Worm (Caenorhabditis elegans) whole organism, L4 larva: Measurements from ENCODE around the gene nfm-1.

Experiments
- F10B5.3 ChIP-seq: sonication (generic microtip); optimal IDR thresholded peaks from 2 replicates; lab custom pipeline; 2016; ENCODE audit warnings: mild to moderate bottlenecking, missing genetic modification characterization, missing compliant biosample characterization
- F26F4.8 ChIP-seq: fragments of 200-800 bp; sonication (Bioruptor generic); conservative IDR thresholded peaks from 2 replicates; pipeline ENCODE4 v1.3.6; 2022; ENCODE audit warnings: missing genetic modification characterization, missing compliant biosample characterization
- F37D6.2 ChIP-seq: sonication (generic microtip); optimal IDR thresholded peaks from 2 replicates; lab custom pipeline; 2016; ENCODE audit warnings: mild to moderate bottlenecking, missing genetic modification characterization, missing compliant biosample characterization
- T20F7.1 ChIP-seq: fragments of 200-800 bp; sonication (Bioruptor generic); optimal IDR thresholded peaks from 2 replicates; lab custom pipeline; 2018; ENCODE audit warnings: mild to moderate bottlenecking, missing genetic modification characterization, missing compliant biosample characterization
- Y48G9A.11 ChIP-seq: fragments of 200-800 bp; sonication (Bioruptor generic); IDR thresholded peaks from 2 replicates; pipeline ENCODE4 v1.3.6; 2022; ENCODE audit warnings: missing genetic modification reagents, missing genetic modification characterization, missing compliant biosample characterization
- Y5F2A.4 ChIP-seq: fragments of 200-800 bp; sonication (Bioruptor generic); optimal IDR thresholded peaks from 2 replicates; lab custom pipeline; 2018; ENCODE audit warnings: mild to moderate bottlenecking, missing genetic modification characterization, missing compliant biosample characterization
- ZK546.5 ChIP-seq, 2 experiments: sonication (generic microtip); optimal IDR thresholded peaks; 2 replicates each; lab custom pipeline; 2017; ENCODE audit warnings: missing biosample characterization in 2 of 2, missing genetic modification characterization in 2 of 2
- aha-1 ChIP-seq: fragments of 150-350 bp; peaks from one replicate; lab custom pipeline; 2014; ENCODE audit warnings: missing biosample characterization, missing genetic modification characterization
- ama-1 ChIP-seq: fragments of 150-350 bp; optimal IDR thresholded peaks from 2 replicates; lab custom pipeline; 2014; ENCODE audit warnings: inconsistent platforms, mixed read lengths
- arid-1 ChIP-seq: fragments of 200-800 bp; sonication (Bioruptor generic); conservative IDR thresholded peaks from 2 replicates; pipeline ENCODE4 v1.3.6; 2022; ENCODE audit warnings: missing genetic modification reagents, missing genetic modification characterization, missing compliant biosample characterization
- attf-4 ChIP-seq: sonication (generic microtip); optimal IDR thresholded peaks from 3 replicates; lab custom pipeline; 2017; ENCODE audit warnings: missing biosample characterization, missing genetic modification characterization
- ceh-20 ChIP-seq: fragments of 200-800 bp; sonication (Bioruptor generic); IDR thresholded peaks from 2 replicates; pipeline ENCODE4 v1.3.6; 2022; ENCODE audit warnings: missing genetic modification reagents, missing genetic modification characterization, missing compliant biosample characterization
- ceh-28 ChIP-seq: fragments of 150-350 bp; optimal IDR thresholded peaks from 2 replicates; lab custom pipeline; 2014; ENCODE audit warnings: missing biosample characterization, missing genetic modification reagents, missing genetic modification characterization
- ceh-32 ChIP-seq: sonication (generic microtip); optimal IDR thresholded peaks from 2 replicates; lab custom pipeline; 2016; ENCODE audit warnings: mild to moderate bottlenecking, missing genetic modification characterization, missing compliant biosample characterization; ENCODE audit not compliant: poor library complexity
- ceh-62 ChIP-seq: sonication (generic microtip); optimal IDR thresholded peaks from 2 replicates; lab custom pipeline; 2017; ENCODE audit warnings: missing biosample characterization, missing genetic modification characterization
- ceh-82 ChIP-seq: sonication (generic microtip); optimal IDR thresholded peaks from 2 replicates; lab custom pipeline; 2017; ENCODE audit warnings: missing biosample characterization, missing genetic modification characterization
- ces-1 ChIP-seq: fragments of 150-350 bp; sonication (generic microtip); optimal IDR thresholded peaks from 4 replicates; lab custom pipeline; 2014; ENCODE audit warnings: missing biosample characterization, missing genetic modification reagents, missing genetic modification characterization
- cey-2 ChIP-seq: sonication (generic microtip); optimal IDR thresholded peaks from 3 replicates; lab custom pipeline; 2017; ENCODE audit warnings: missing genetic modification characterization, mild to moderate bottlenecking, missing compliant biosample characterization, antibody characterized with exemption, borderline replicate concordance; ENCODE audit not compliant: insufficient read depth
- ctbp-1 ChIP-seq: fragments of 200-800 bp; sonication (Bioruptor generic); IDR thresholded peaks from 2 replicates; pipeline ENCODE4 v1.3.6; 2022; ENCODE audit warnings: missing genetic modification reagents, missing genetic modification characterization, missing compliant biosample characterization
- daf-16 ChIP-seq, 3 experiments: sonication (generic microtip); optimal IDR thresholded peaks; 2 replicates each; lab custom pipeline; 2016 to 2017; ENCODE audit warnings: missing genetic modification characterization in 3 of 3, missing genetic modification reagents in 3 of 3, mild to moderate bottlenecking in 2 of 3, missing compliant biosample characterization in 2 of 3, missing biosample characterization in 1 of 3, moderate library complexity in 1 of 3
- daf-19 ChIP-seq: fragments of 200-800 bp; sonication (Bioruptor generic); conservative IDR thresholded peaks from 2 replicates; pipeline ENCODE4 v1.3.6; 2022; ENCODE audit warnings: missing genetic modification characterization, missing compliant biosample characterization
- dmd-6 ChIP-seq: fragments of 200-800 bp; sonication (Bioruptor generic); IDR thresholded peaks from 2 replicates; pipeline ENCODE4 v1.3.6; 2022; ENCODE audit warnings: missing genetic modification reagents, missing genetic modification characterization, missing compliant biosample characterization
- fos-1 ChIP-seq: fragments of 150-350 bp; optimal IDR thresholded peaks from 2 replicates; lab custom pipeline; 2014; ENCODE audit warnings: missing biosample characterization, missing genetic modification characterization
- hlh-30 ChIP-seq: sonication (generic microtip); optimal IDR thresholded peaks from 2 replicates; lab custom pipeline; 2017; ENCODE audit warnings: antibody characterized with exemption, mild to moderate bottlenecking, missing genetic modification characterization, missing compliant biosample characterization; ENCODE audit not compliant: insufficient read depth
- jun-1 ChIP-seq: fragments of 150-350 bp; optimal IDR thresholded peaks from 2 replicates; lab custom pipeline; 2014; ENCODE audit warnings: missing biosample characterization, missing genetic modification reagents, missing genetic modification characterization
- lin-13 ChIP-seq: fragments of 150-350 bp; optimal IDR thresholded peaks from 2 replicates; lab custom pipeline; 2014; ENCODE audit warnings: missing biosample characterization, missing genetic modification reagents, missing genetic modification characterization
- lin-15B ChIP-seq: fragments of 150-350 bp; sonication (generic microtip); optimal IDR thresholded peaks from 3 replicates; lab custom pipeline; 2014; ENCODE audit warnings: missing biosample characterization, missing genetic modification characterization
- lin-29 ChIP-seq: fragments of 200-800 bp; sonication (Bioruptor generic); IDR thresholded peaks from 2 replicates; pipeline ENCODE4 v1.3.6; 2022; ENCODE audit warnings: missing genetic modification reagents, missing genetic modification characterization, missing compliant biosample characterization
- lin-38 ChIP-seq: fragments of 200-800 bp; sonication (Bioruptor generic); IDR thresholded peaks from 2 replicates; pipeline ENCODE4 v1.3.6; 2022; ENCODE audit warnings: missing genetic modification reagents, missing genetic modification characterization, missing compliant biosample characterization
- lsy-2 ChIP-seq, 2 experiments: fragments of 150-350 bp in 1 of 2; sonication (generic microtip) in 1 of 2; optimal IDR thresholded peaks; 2 replicates each; lab custom pipeline; 2014 to 2017; ENCODE audit warnings: missing biosample characterization in 2 of 2, missing genetic modification characterization in 2 of 2
- madf-5 ChIP-seq, 2 experiments: fragments of 200-800 bp; sonication (Bioruptor generic); IDR thresholded peaks; 2 replicates each; pipeline ENCODE4 v1.3.6; 2022; ENCODE audit warnings: missing compliant biosample characterization in 2 of 2, missing genetic modification characterization in 2 of 2
- madf-9 ChIP-seq: fragments of 200-800 bp; sonication (Bioruptor generic); conservative IDR thresholded peaks from 2 replicates; pipeline ENCODE4 v1.3.6; 2022; ENCODE audit warnings: missing genetic modification reagents, missing genetic modification characterization, missing compliant biosample characterization
- mdl-1 ChIP-seq, 2 experiments: fragments of 150-350 bp in 1 of 2; sonication (generic microtip) in 1 of 2; optimal IDR thresholded peaks; 2 replicates each; lab custom pipeline; 2014 to 2017; ENCODE audit warnings: missing biosample characterization in 2 of 2, missing genetic modification characterization in 2 of 2
- mdt-29 ChIP-seq: fragments of 200-800 bp; sonication (Bioruptor generic); IDR thresholded peaks from 2 replicates; pipeline ENCODE4 v1.3.6; 2022; ENCODE audit warnings: missing genetic modification reagents, missing genetic modification characterization, missing compliant biosample characterization
- nhr-10 ChIP-seq: fragments of 150-350 bp; optimal IDR thresholded peaks from 2 replicates; lab custom pipeline; 2014; ENCODE audit warnings: missing biosample characterization, missing genetic modification characterization
- nhr-102 ChIP-seq: sonication (generic microtip); optimal IDR thresholded peaks from 2 replicates; lab custom pipeline; 2016; ENCODE audit warnings: mild to moderate bottlenecking, missing genetic modification characterization, moderate library complexity, missing compliant biosample characterization
- nhr-11 ChIP-seq: fragments of 150-350 bp; optimal IDR thresholded peaks from 2 replicates; lab custom pipeline; 2014; ENCODE audit warnings: missing biosample characterization, missing genetic modification characterization
- nhr-237 ChIP-seq: sonication (generic microtip); optimal IDR thresholded peaks from 2 replicates; lab custom pipeline; 2017; ENCODE audit warnings: missing biosample characterization, missing genetic modification characterization
- nhr-28 ChIP-seq: fragments of 150-350 bp; optimal IDR thresholded peaks from 2 replicates; lab custom pipeline; 2014; ENCODE audit warnings: missing biosample characterization, missing genetic modification characterization
- nhr-42 ChIP-seq: fragments of 200-800 bp; sonication (Bioruptor generic); IDR thresholded peaks from 2 replicates; pipeline ENCODE4 v1.3.6; 2022; ENCODE audit warnings: missing genetic modification characterization, missing compliant biosample characterization
- nhr-48 ChIP-seq: sonication (generic microtip); optimal IDR thresholded peaks from 2 replicates; lab custom pipeline; 2016; ENCODE audit warnings: mild to moderate bottlenecking, missing genetic modification characterization, missing compliant biosample characterization
- pha-4 ChIP-seq, 2 experiments: fragments of 150-350 bp in 1 of 2; fragments of 200-800 bp in 1 of 2; sonication (Bioruptor generic) in 1 of 2; IDR thresholded peaks in 1 of 2; optimal IDR thresholded peaks in 1 of 2; 2 replicates each; pipeline versions ENCODE4 v1.3.6 to Lab custom; 2014 to 2022; ENCODE audit warnings: missing genetic modification characterization in 2 of 2, missing genetic modification reagents in 2 of 2, missing biosample characterization in 1 of 2, missing compliant biosample characterization in 1 of 2
- saeg-2 ChIP-seq: fragments of 200-800 bp; sonication (Bioruptor generic); IDR thresholded peaks from 2 replicates; pipeline ENCODE4 v1.3.6; 2022; ENCODE audit warnings: missing genetic modification reagents, missing genetic modification characterization, missing compliant biosample characterization
- snpc-1.2 ChIP-seq: fragments of 200-800 bp; sonication (Bioruptor generic); IDR thresholded peaks from 2 replicates; pipeline ENCODE4 v1.3.6; 2022; ENCODE audit warnings: missing genetic modification reagents, missing genetic modification characterization, missing compliant biosample characterization
- snpc-4 ChIP-seq: fragments of 150-350 bp; optimal IDR thresholded peaks from 2 replicates; lab custom pipeline; 2014; ENCODE audit warnings: missing biosample characterization, missing genetic modification characterization
- zag-1 ChIP-seq: fragments of 150-350 bp; optimal IDR thresholded peaks from 2 replicates; lab custom pipeline; 2014; ENCODE audit warnings: missing biosample characterization, missing genetic modification characterization
- zfp-3 ChIP-seq: fragments of 200-800 bp; sonication (Bioruptor generic); conservative IDR thresholded peaks from 2 replicates; pipeline ENCODE4 v1.3.6; 2022; ENCODE audit warnings: missing genetic modification reagents, missing genetic modification characterization, missing compliant biosample characterization
- zip-2 ChIP-seq: fragments of 150-350 bp; optimal IDR thresholded peaks from 2 replicates; lab custom pipeline; 2014; ENCODE audit warnings: missing biosample characterization, missing genetic modification characterization
- ztf-11 ChIP-seq: fragments of 150-350 bp; optimal IDR thresholded peaks from 2 replicates; lab custom pipeline; 2014; ENCODE audit warnings: missing biosample characterization, missing genetic modification characterization

The nfm-1 gene

ce11 chrIII:6168497-6169227 is 9.4 kb downstream of the nfm-1 start, which contains the start of gene efk-1 (continued):
- TF ChIP-seq lsy-2 (tag; optimal IDR thresholded peaks at IDR 0.05; lab: Kevin White, UChicago), result peak in 1 of 2 experiments; percentile 34
- TF ChIP-seq F26F4.8 (GFP tag; lab: Robert Waterston, UW), result no peak
- no peak for TF ChIP-seq zfp-3 (GFP tag; lab: Robert Waterston, UW)
- TF ChIP-seq ztf-11 (tag; lab: Kevin White, UChicago), result no peak
- TF ChIP-seq ces-1 (GFP tag; lab: Kevin White, UChicago), result no peak
- TF ChIP-seq ZK546.5 (tag; optimal IDR thresholded peaks at IDR 0.05; lab: Kevin White, UChicago), result no peak
- no peak for TF ChIP-seq nhr-102 (tag; lab: Kevin White, UChicago)
- TF ChIP-seq ceh-82 (tag; lab: Kevin White, UChicago), result no peak
- no peak for TF ChIP-seq Y5F2A.4 (GFP tag; lab: Kevin White, UChicago)
- peak; percentile 20 for TF ChIP-seq nhr-11 (tag; lab: Kevin White, UChicago)
- TF ChIP-seq snpc-4 (tag; lab: Kevin White, UChicago), result no peak
- no peak for TF ChIP-seq attf-4 (tag; lab: Kevin White, UChicago)
- TF ChIP-seq snpc-1.2 (GFP tag; lab: Robert Waterston, UW), result no peak
- no peak for TF ChIP-seq lin-29
- no peak for TF ChIP-seq T20F7.1 (GFP tag; lab: Kevin White, UChicago)
- TF ChIP-seq zag-1 (tag; lab: Kevin White, UChicago), result no peak
- peak; percentile 94 for TF ChIP-seq aha-1
- peak; percentile 6 for TF ChIP-seq ama-1 (lab: Kevin White, UChicago)
- TF ChIP-seq madf-5 (GFP tag; IDR thresholded peaks at IDR 0.05; lab: Robert Waterston, UW), result no peak
- TF ChIP-seq ceh-32 (tag; lab: Kevin White, UChicago), result no peak
- TF ChIP-seq lin-15B, result no peak
- TF ChIP-seq mdt-29 (GFP tag; lab: Robert Waterston, UW), result 0 out of 2 replicates have a peak, but pooled peaks have one; percentile 22
- TF ChIP-seq ceh-28 (tag; lab: Kevin White, UChicago), result no peak
- no peak for TF ChIP-seq ceh-20 (GFP tag; lab: Robert Waterston, UW)
- no peak for TF ChIP-seq arid-1 (GFP tag; lab: Robert Waterston, UW)
- no peak for TF ChIP-seq nhr-237 (tag; lab: Kevin White, UChicago)
- TF ChIP-seq nhr-28, result peak; percentile 42
- TF ChIP-seq zip-2, result no peak
- TF ChIP-seq Y48G9A.11, result no peak
- peak in 1 of 2 experiments; percentile 37 for TF ChIP-seq mdl-1 (tag; optimal IDR thresholded peaks at IDR 0.05; lab: Kevin White, UChicago)
- TF ChIP-seq dmd-6, result peak; percentile 33; the same call in 1 of the 2 replicates
- no peak for TF ChIP-seq F37D6.2 (tag; lab: Kevin White, UChicago)
- no peak for TF ChIP-seq ctbp-1 (GFP tag; lab: Robert Waterston, UW)
- no peak for TF ChIP-seq daf-19 (GFP tag; lab: Robert Waterston, UW)
- no peak for TF ChIP-seq nhr-48 (tag; lab: Kevin White, UChicago)
- TF ChIP-seq hlh-30, result peak; percentile 82
- TF ChIP-seq cey-2 (tag; lab: Kevin White, UChicago), result no peak
- no peak for TF ChIP-seq lin-38 (GFP tag; lab: Robert Waterston, UW)

DNA sequence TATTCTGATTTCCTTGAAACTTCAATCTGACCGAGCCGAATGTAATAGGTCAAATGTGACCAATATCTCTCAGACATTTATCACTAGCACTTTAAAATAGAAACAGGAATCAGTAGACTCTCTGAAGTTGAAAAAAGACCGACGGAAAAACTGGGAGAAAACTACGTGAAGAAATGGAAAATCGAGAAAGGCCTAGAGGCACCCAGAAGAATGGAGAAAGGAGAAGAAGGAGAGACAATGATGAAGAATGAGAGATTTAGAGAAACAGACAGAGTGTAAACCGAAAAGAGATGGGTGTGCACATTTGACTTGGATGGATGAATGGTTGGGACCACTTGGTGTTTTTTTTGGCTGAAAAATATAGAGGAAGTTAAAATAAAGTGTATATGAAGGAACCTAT is 10.8 kb downstream of the nfm-1 start:
- TF ChIP-seq saeg-2 (GFP tag; lab: Robert Waterston, UW), result no peak
- TF ChIP-seq ceh-62, result no peak
- no peak for TF ChIP-seq Y5F2A.4 (GFP tag; lab: Kevin White, UChicago)
- no peak for TF ChIP-seq dmd-6
- TF ChIP-seq nhr-42 (GFP tag; lab: Robert Waterston, UW), result no peak
- peak in 1 of 2 experiments; percentile 76 for TF ChIP-seq daf-16 (GFP tag; optimal IDR thresholded peaks at IDR 0.05; lab: Kevin White, UChicago)
- peak; percentile 19 for TF ChIP-seq daf-16 (tag; optimal IDR thresholded peaks at IDR 0.05; lab: Kevin White, UChicago)
- no peak for TF ChIP-seq snpc-1.2 (GFP tag; lab: Robert Waterston, UW)
- no peak for TF ChIP-seq nhr-10 (tag; lab: Kevin White, UChicago)
- TF ChIP-seq nhr-28, result peak; percentile 65
- TF ChIP-seq jun-1, result no peak
- no peak for TF ChIP-seq F10B5.3 (tag; lab: Kevin White, UChicago)
- no peak for TF ChIP-seq fos-1 (tag; lab: Kevin White, UChicago)
- no peak; the same call in 1 of the 2 replicates for TF ChIP-seq pha-4 (GFP tag; IDR thresholded peaks at IDR 0.05; lab: Robert Waterston, UW)
- no peak for TF ChIP-seq pha-4 (tag; optimal IDR thresholded peaks at IDR 0.05; lab: Kevin White, UChicago)
- no peak for TF ChIP-seq madf-9 (GFP tag; lab: Robert Waterston, UW)
- TF ChIP-seq lsy-2 (tag; optimal IDR thresholded peaks at IDR 0.05; lab: Kevin White, UChicago), result peak; percentile 18 to 67
- TF ChIP-seq lin-13, result no peak
- no peak for TF ChIP-seq attf-4 (tag; lab: Kevin White, UChicago)
- peak; percentile 62 for TF ChIP-seq mdt-29 (GFP tag; lab: Robert Waterston, UW)
